Worm (Caenorhabditis elegans) whole organism, midembryonic: Measurements from ENCODE around the gene tmem-184.

ENCODE experiments used
- cog-1 ChIP-seq: sonication (generic microtip); optimal IDR thresholded peaks from 2 replicates; lab custom pipeline; 2016; ENCODE audit warnings: missing genetic modification characterization, missing compliant biosample characterization
- flt-1 ChIP-seq: fragments of 200-800 bp; sonication (Bioruptor generic); IDR thresholded peaks from 2 replicates; pipeline ENCODE4 v1.3.6; 2022; ENCODE audit warnings: missing genetic modification characterization, missing compliant biosample characterization
- klf-2 ChIP-seq: fragments of 200-800 bp; sonication (Bioruptor generic); conservative IDR thresholded peaks from 2 replicates; pipeline ENCODE4 v1.3.6; 2022; ENCODE audit warnings: missing genetic modification reagents, missing genetic modification characterization, missing compliant biosample characterization
- med-1 ChIP-seq: sonication (generic microtip); optimal IDR thresholded peaks from 2 replicates; lab custom pipeline; 2017; ENCODE audit warnings: missing genetic modification characterization, mild to moderate bottlenecking, missing compliant biosample characterization, antibody characterized with exemption, missing genetic modification reagents; ENCODE audit not compliant: insufficient read depth
- ztf-29 ChIP-seq: fragments of 200-800 bp; sonication (Bioruptor generic); IDR thresholded peaks from 2 replicates; pipeline ENCODE4 v1.3.6; 2022; ENCODE audit warnings: missing genetic modification reagents, missing genetic modification characterization, missing compliant biosample characterization

DNA sequence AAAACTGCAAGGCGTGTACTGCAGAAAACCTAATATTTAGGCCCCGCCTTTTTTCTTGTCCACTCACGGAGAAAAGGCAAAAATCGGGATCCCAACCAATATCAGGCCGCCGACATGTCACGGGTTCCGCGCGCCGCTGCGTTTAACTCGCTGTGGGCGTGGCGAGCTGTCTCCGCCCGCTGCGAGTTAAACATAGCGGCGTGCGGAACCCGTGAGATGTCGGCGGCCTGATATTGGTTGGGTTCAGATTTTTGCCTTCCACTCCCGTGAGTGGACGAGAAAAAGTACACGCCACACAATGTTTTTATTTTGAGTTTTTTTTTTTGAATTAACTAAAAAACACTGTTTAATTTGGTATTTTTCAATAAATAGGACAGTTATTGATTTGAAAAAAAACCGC, 8.8 kb upstream of the tmem-184 start:
- no peak for TF ChIP-seq flt-1 (GFP tag; lab: Robert Waterston, UW)
- no peak for TF ChIP-seq klf-2 (GFP tag; lab: Robert Waterston, UW)
- TF ChIP-seq ztf-29 (GFP tag; lab: Robert Waterston, UW) = no peak
- TF ChIP-seq cog-1 (tag; lab: Kevin White, UChicago) = no peak
- no peak for TF ChIP-seq med-1
